Worm (Caenorhabditis elegans) whole organism, early embryonic: Measurements from ENCODE around the gene C03C10.2.

ENCODE experiments used
- B0310.2 ChIP-seq: sonication (generic microtip); optimal IDR thresholded peaks from 2 replicates; lab custom pipeline; 2016; ENCODE audit warnings: mild to moderate bottlenecking, missing genetic modification characterization, missing compliant biosample characterization
- F13C5.2 ChIP-seq: sonication (generic microtip); optimal IDR thresholded peaks from 2 replicates; lab custom pipeline; 2017; ENCODE audit warnings: mild to moderate bottlenecking, missing genetic modification characterization, inconsistent platforms, missing compliant biosample characterization
- aly-1 ChIP-seq: sonication (generic microtip); optimal IDR thresholded peaks from 2 replicates; lab custom pipeline; 2016; ENCODE audit warnings: missing genetic modification characterization, missing compliant biosample characterization
- ama-1 ChIP-seq: fragments of 150-350 bp; optimal IDR thresholded peaks from 2 replicates; lab custom pipeline; 2014
- ceh-13 ChIP-seq: fragments of 200-800 bp; sonication (Bioruptor generic); optimal IDR thresholded peaks from 2 replicates; lab custom pipeline; 2018; ENCODE audit warnings: mild to moderate bottlenecking, missing genetic modification characterization, missing compliant biosample characterization
- ceh-36 ChIP-seq: sonication (generic microtip); optimal IDR thresholded peaks from 2 replicates; lab custom pipeline; 2016; ENCODE audit warnings: missing genetic modification characterization, inconsistent platforms, missing compliant biosample characterization
- ets-7 ChIP-seq: sonication (generic microtip); optimal IDR thresholded peaks from 2 replicates; lab custom pipeline; 2016; ENCODE audit warnings: missing genotype, missing genetic modification characterization, missing compliant biosample characterization
- flt-1 ChIP-seq: fragments of 200-800 bp; sonication (Bioruptor generic); IDR thresholded peaks from 2 replicates; pipeline ENCODE4 v1.3.6; 2022; ENCODE audit warnings: missing genetic modification characterization, missing compliant biosample characterization
- hmbx-1 ChIP-seq: sonication (generic microtip); optimal IDR thresholded peaks from 2 replicates; lab custom pipeline; 2016; ENCODE audit warnings: mild to moderate bottlenecking, missing genetic modification characterization, missing compliant biosample characterization
- hmg-4 ChIP-seq: fragments of 200-800 bp; sonication (Bioruptor generic); optimal IDR thresholded peaks from 2 replicates; lab custom pipeline; 2018; ENCODE audit warnings: mild to moderate bottlenecking, missing genetic modification characterization, missing compliant biosample characterization
- hnd-1 ChIP-seq: sonication (generic microtip); optimal IDR thresholded peaks from 2 replicates; lab custom pipeline; 2016; ENCODE audit warnings: missing genetic modification characterization, missing compliant biosample characterization
- pes-1 ChIP-seq: fragments of 200-800 bp; sonication (Bioruptor generic); IDR thresholded peaks from 2 replicates; pipeline ENCODE4 v1.3.6; 2022; ENCODE audit warnings: missing genetic modification reagents, missing genetic modification characterization, missing compliant biosample characterization
- scrt-1 ChIP-seq: fragments of 200-800 bp; sonication (Bioruptor generic); IDR thresholded peaks from 2 replicates; pipeline ENCODE4 v1.3.6; 2022; ENCODE audit warnings: missing genetic modification characterization, missing compliant biosample characterization
- sea-1 ChIP-seq: fragments of 200-800 bp; sonication (Bioruptor generic); conservative IDR thresholded peaks from 2 replicates; pipeline ENCODE4 v1.3.6; 2022; ENCODE audit warnings: missing genetic modification characterization, missing compliant biosample characterization
- tbx-11 ChIP-seq: fragments of 200-800 bp; sonication (Bioruptor generic); IDR thresholded peaks from 2 replicates; pipeline ENCODE4 v1.3.6; 2022; ENCODE audit warnings: missing genetic modification characterization, missing compliant biosample characterization
- tbx-37 ChIP-seq: fragments of 200-800 bp; sonication (Bioruptor generic); conservative IDR thresholded peaks from 2 replicates; pipeline ENCODE4 v1.3.6; 2022; ENCODE audit warnings: missing genetic modification reagents, missing genetic modification characterization, missing compliant biosample characterization
- tra-4 ChIP-seq: sonication (generic microtip); optimal IDR thresholded peaks from 2 replicates; lab custom pipeline; 2017; ENCODE audit warnings: missing genetic modification characterization, missing compliant biosample characterization

The C03C10.2 gene

DNA sequence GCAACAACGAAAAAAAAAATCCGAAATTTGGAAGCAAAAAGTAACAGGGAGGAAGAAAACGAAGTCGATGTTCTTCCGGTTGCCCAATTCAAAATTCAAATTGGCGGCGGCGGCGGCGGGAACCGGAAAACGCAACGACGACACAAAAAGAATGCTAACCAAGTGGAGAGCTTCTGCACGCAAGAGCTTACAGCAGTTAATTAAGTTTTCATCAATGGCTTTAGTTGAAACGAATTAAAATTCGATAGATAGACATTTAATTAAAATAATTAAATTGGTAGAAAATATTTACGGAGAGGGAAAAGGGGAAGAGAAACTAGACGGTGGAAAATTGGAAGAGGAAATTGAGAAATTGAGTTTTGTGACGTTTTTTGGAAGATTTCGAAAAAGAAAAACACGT, 20.6 kb upstream of the C03C10.2 start:
- TF ChIP-seq scrt-1 (GFP tag; lab: Robert Waterston, UW): no peak
- TF ChIP-seq tbx-37: no peak
- TF ChIP-seq F13C5.2 (tag; lab: Kevin White, UChicago): no peak
- no peak for TF ChIP-seq sea-1 (GFP tag; lab: Robert Waterston, UW)
- no peak for TF ChIP-seq flt-1
- no peak for TF ChIP-seq ceh-13 (GFP tag; lab: Kevin White, UChicago)
- no peak for TF ChIP-seq ama-1 (lab: Kevin White, UChicago)
- TF ChIP-seq ceh-36: no peak
- no peak for TF ChIP-seq tra-4 (tag; lab: Kevin White, UChicago)
- TF ChIP-seq tbx-11 (GFP tag; lab: Robert Waterston, UW): no peak
- TF ChIP-seq B0310.2 (tag; lab: Kevin White, UChicago): no peak
- TF ChIP-seq pes-1: no peak
- TF ChIP-seq aly-1 (tag; lab: Kevin White, UChicago): no peak
- no peak for TF ChIP-seq hmbx-1
- no peak for TF ChIP-seq hnd-1 (tag; lab: Kevin White, UChicago)
- no peak for TF ChIP-seq hmg-4 (GFP tag; lab: Kevin White, UChicago)
- TF ChIP-seq ets-7 (tag; lab: Kevin White, UChicago): no peak

DNA sequence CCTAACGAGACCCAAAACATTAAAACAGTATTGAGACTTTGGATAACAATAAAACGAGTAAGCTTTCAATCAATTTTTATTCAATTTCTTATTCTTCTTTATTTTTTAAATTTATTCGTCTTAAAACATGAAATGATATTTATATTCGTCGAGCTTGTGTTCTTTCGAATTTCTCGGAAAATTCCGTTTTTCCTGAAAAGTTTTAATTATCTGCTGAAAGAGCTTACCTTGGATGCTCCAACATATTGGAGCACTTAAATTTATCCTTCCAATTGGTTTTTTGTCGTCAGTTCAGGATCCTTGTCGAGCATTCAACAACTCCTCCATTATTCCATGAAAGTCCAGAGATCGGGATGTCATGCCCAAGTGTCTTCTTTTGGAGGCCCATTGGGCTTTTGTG, 7.4 kb upstream of the C03C10.2 start:
- no peak for TF ChIP-seq ceh-36
- TF ChIP-seq hnd-1 (tag; lab: Kevin White, UChicago): no peak
- no peak for TF ChIP-seq ceh-13 (GFP tag; lab: Kevin White, UChicago)
- no peak for TF ChIP-seq pes-1
- TF ChIP-seq B0310.2 (tag; lab: Kevin White, UChicago): no peak
- no peak for TF ChIP-seq tbx-11 (GFP tag; lab: Robert Waterston, UW)
- no peak for TF ChIP-seq ama-1 (lab: Kevin White, UChicago)
- TF ChIP-seq aly-1 (tag; lab: Kevin White, UChicago): no peak
- TF ChIP-seq ets-7 (tag; lab: Kevin White, UChicago): no peak
- no peak for TF ChIP-seq hmbx-1
- no peak for TF ChIP-seq flt-1
- TF ChIP-seq hmg-4 (GFP tag; lab: Kevin White, UChicago): no peak
- no peak for TF ChIP-seq scrt-1 (GFP tag; lab: Robert Waterston, UW)
- no peak for TF ChIP-seq sea-1 (GFP tag; lab: Robert Waterston, UW)
- TF ChIP-seq tra-4 (tag; lab: Kevin White, UChicago): no peak

DNA sequence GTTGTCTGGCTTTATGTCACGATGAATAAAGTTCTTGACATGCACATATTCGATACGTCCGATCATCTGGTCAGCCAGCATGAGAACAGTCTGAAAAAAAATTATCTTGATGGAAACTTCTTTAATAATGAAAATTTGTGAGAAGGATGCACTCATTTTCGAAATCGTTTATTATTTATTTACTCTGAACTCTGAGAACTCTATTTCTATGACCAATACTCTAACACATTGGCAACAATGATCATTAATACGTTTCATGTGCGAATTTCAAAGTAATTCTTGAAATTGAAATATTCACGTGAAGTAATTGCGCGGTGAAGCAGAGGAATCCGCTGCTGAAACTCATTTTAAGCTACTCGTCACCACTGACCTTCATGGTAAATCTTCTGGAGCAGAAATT, 5.2 kb upstream of the C03C10.2 start:
- no peak for TF ChIP-seq ceh-13 (GFP tag; lab: Kevin White, UChicago)
- no peak for TF ChIP-seq tra-4 (tag; lab: Kevin White, UChicago)
- TF ChIP-seq hmg-4 (GFP tag; lab: Kevin White, UChicago): no peak
- no peak for TF ChIP-seq sea-1 (GFP tag; lab: Robert Waterston, UW)
- no peak for TF ChIP-seq ceh-36
- no peak for TF ChIP-seq aly-1 (tag; lab: Kevin White, UChicago)
- no peak for TF ChIP-seq B0310.2 (tag; lab: Kevin White, UChicago)
- TF ChIP-seq ama-1 (lab: Kevin White, UChicago): no peak
- TF ChIP-seq scrt-1 (GFP tag; lab: Robert Waterston, UW): no peak
- no peak for TF ChIP-seq pes-1
- no peak for TF ChIP-seq ets-7 (tag; lab: Kevin White, UChicago)
- no peak for TF ChIP-seq tbx-11 (GFP tag; lab: Robert Waterston, UW)
- TF ChIP-seq hmbx-1: no peak
- no peak for TF ChIP-seq hnd-1 (tag; lab: Kevin White, UChicago)
- no peak for TF ChIP-seq flt-1
- TF ChIP-seq F13C5.2 (tag; lab: Kevin White, UChicago): no peak
- no peak for TF ChIP-seq tbx-37

DNA sequence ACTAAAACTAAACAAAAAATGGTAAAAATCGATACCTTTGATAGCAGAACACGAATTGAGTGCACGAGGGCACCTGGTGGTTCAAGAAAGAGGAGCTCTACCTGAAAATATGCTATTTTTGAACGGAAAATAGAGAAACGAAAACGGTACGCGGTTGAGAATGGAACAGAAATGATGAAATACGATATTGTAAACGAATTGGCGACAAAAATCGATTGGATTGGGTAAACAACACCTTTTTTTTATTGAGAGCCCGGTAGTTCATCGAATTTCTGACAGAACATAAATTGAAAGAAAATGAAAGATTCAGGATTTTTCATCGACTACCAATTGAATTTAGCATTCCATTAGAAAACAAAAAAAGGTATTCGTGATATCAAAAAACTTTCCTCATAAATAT, 4.3 kb upstream of the C03C10.2 start, which contains the start of gene kin-19:
Gene kin-19, minus strand, starts transcription at position 101 of the 400 bp plus-strand sequence.
- TF ChIP-seq pes-1: no peak
- no peak for TF ChIP-seq scrt-1 (GFP tag; lab: Robert Waterston, UW)
- no peak for TF ChIP-seq ama-1 (lab: Kevin White, UChicago)
- TF ChIP-seq tra-4 (tag; lab: Kevin White, UChicago): no peak
- TF ChIP-seq aly-1 (tag; lab: Kevin White, UChicago): no peak
- no peak for TF ChIP-seq ets-7 (tag; lab: Kevin White, UChicago)
- no peak for TF ChIP-seq hmg-4 (GFP tag; lab: Kevin White, UChicago)
- no peak for TF ChIP-seq tbx-37
- no peak for TF ChIP-seq flt-1
- TF ChIP-seq hmbx-1: no peak
- TF ChIP-seq B0310.2 (tag; lab: Kevin White, UChicago): no peak
- TF ChIP-seq sea-1 (GFP tag; lab: Robert Waterston, UW): no peak

DNA sequence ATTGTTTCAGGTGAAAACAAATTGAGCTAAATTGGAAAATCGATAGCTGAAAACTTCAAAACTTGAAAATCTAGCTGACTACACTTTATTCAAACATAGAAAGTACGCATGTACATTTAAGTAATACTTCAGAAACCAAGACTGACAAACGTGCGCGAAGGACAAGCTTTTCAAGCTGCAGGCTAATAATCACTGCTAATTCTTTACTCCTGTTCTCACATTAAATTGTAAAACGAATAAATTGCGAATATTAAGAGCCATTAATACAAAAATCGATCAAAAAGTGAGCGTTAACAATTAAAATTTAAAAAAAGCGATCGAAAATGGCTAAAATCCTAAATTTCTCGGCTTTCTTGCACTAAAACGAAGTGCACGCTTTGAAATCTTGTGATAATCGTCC, 3.8 kb upstream of the C03C10.2 start:
- TF ChIP-seq scrt-1 (GFP tag; lab: Robert Waterston, UW) (no peak), tra-4 (tag; lab: Kevin White, UChicago) (no peak), ets-7 (tag; lab: Kevin White, UChicago) (no peak), hmbx-1 (no peak), ceh-36 (no peak), tbx-11 (GFP tag; lab: Robert Waterston, UW) (no peak), sea-1 (GFP tag; lab: Robert Waterston, UW) (no peak), B0310.2 (tag; lab: Kevin White, UChicago) (no peak), ceh-13 (GFP tag; lab: Kevin White, UChicago) (no peak), hmg-4 (GFP tag; lab: Kevin White, UChicago) (no peak), pes-1 (no peak), ama-1 (lab: Kevin White, UChicago) (no peak), F13C5.2 (tag; lab: Kevin White, UChicago) (no peak), tbx-37 (no peak), aly-1 (tag; lab: Kevin White, UChicago) (no peak), flt-1 (no peak), hnd-1 (tag; lab: Kevin White, UChicago) (no peak)

DNA sequence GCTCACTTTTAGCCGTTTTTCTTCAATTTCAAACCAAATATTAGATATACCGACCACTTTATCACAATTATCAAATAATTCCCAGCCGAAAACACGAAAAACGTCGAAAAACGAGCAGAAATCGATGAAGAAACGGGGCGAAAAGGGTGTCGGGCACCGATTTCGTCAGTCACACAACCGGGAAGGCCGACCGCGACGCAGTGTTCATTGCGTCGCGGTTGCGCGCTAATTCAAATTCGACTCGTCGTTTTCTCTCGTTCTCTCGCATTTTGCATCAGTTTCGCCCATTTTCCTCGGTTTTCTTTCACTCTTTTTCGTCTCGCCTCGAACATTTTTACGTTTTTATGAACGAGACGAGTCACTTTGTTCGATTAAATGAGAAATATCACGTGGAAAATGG, 3.3 kb upstream of the C03C10.2 start:
- TF ChIP-seq F13C5.2 (tag; lab: Kevin White, UChicago) (peak; percentile 50), hmg-4 (GFP tag; lab: Kevin White, UChicago) (peak; percentile 53), sea-1 (GFP tag; lab: Robert Waterston, UW) (no peak), aly-1 (tag; lab: Kevin White, UChicago) (no peak), tbx-11 (GFP tag; lab: Robert Waterston, UW) (no peak)
